Worm (Caenorhabditis elegans): ENCODE measurements around the gene miga-1.

ce11 chrV:12401383-12401782 lies 724 bp upstream of the miga-1 start, which contains the start of gene K01D12.7:
- TF ChIP-seq scrt-1 (GFP tag; IDR thresholded peaks at IDR 0.05), result no peak
- no peak for TF ChIP-seq hmg-4 (GFP tag; optimal IDR thresholded peaks at IDR 0.05)
- no peak for TF ChIP-seq aly-1 (tag; optimal IDR thresholded peaks at IDR 0.05)
- TF ChIP-seq F13C5.2 (tag; optimal IDR thresholded peaks at IDR 0.05), result no peak
- no peak for TF ChIP-seq ets-7 (tag; optimal IDR thresholded peaks at IDR 0.05)

Measured in whole organism, early embryonic.